Worm (Caenorhabditis elegans): ENCODE results near the gene K04G11.1.

K04G11.1 gene

ce11 chrX:14382951-14383350 is 47.6 kb downstream of the K04G11.1 start, which contains the start of gene Y60A9.3:
TSS of gene Y60A9.3 (plus strand) at chrX:14383251.
- TF ChIP-seq lir-1 (GFP tag; conservative IDR thresholded peaks at IDR 0.05), result no peak
